Worm (Caenorhabditis elegans): ENCODE data around the gene hst-1.

- TF ChIP-seq nfya-1 (tag; optimal IDR thresholded peaks at IDR 0.05) (no peak), sox-4 (tag; optimal IDR thresholded peaks at IDR 0.05) (no peak), pros-1 (tag; optimal IDR thresholded peaks at IDR 0.05) (no peak), F13H6.1 (tag; optimal IDR thresholded peaks at IDR 0.05) (no peak), C08G9.2 (tag; optimal IDR thresholded peaks at IDR 0.05) (no peak), ceh-48 (tag; optimal IDR thresholded peaks at IDR 0.05) (no peak), ets-4 (tag; optimal IDR thresholded peaks at IDR 0.05) (no peak), pha-4 (tag; optimal IDR thresholded peaks at IDR 0.05) (no peak), nhr-11 (tag; optimal IDR thresholded peaks at IDR 0.05) (no peak), elt-2 (tag; optimal IDR thresholded peaks at IDR 0.05) (no peak), sox-2 (GFP tag; IDR thresholded peaks at IDR 0.05) (no peak)
Measured at ce11 chrIV:8724907-8725306, 33.6 kb upstream of the hst-1 start.

Measured in whole organism, late embryonic.